Worm (Caenorhabditis elegans) whole organism, L2 larva: ENCODE measurements around the gene F22B8.7.

Source experiments
- R02D3.7 ChIP-seq: fragments of 150-350 bp; optimal IDR thresholded peaks from 2 replicates; lab custom pipeline; 2014; ENCODE audit warnings: missing biosample characterization, missing genetic modification characterization
- ama-1 ChIP-seq: fragments of 150-350 bp; optimal IDR thresholded peaks from 2 replicates; lab custom pipeline; 2018; ENCODE audit warnings: inconsistent platforms
- ceh-82 ChIP-seq: fragments of 150-350 bp; optimal IDR thresholded peaks from 2 replicates; lab custom pipeline; 2014; ENCODE audit warnings: missing biosample characterization, missing genetic modification characterization
- dmd-4 ChIP-seq: sonication (generic microtip); optimal IDR thresholded peaks from 2 replicates; lab custom pipeline; 2017; ENCODE audit warnings: missing biosample characterization, missing genetic modification characterization
- elt-3 ChIP-seq: sonication (generic microtip); optimal IDR thresholded peaks from 2 replicates; lab custom pipeline; 2017; ENCODE audit warnings: missing biosample characterization, missing genetic modification characterization
- lin-13 ChIP-seq: fragments of 150-350 bp; optimal IDR thresholded peaks from 2 replicates; lab custom pipeline; 2014; ENCODE audit warnings: missing biosample characterization, missing genetic modification reagents, missing genetic modification characterization
- lin-39 ChIP-seq: fragments of 150-350 bp; optimal IDR thresholded peaks from 2 replicates; lab custom pipeline; 2014; ENCODE audit warnings: missing biosample characterization, missing genetic modification reagents, missing genetic modification characterization
- lsy-2 ChIP-seq, 2 experiments: fragments of 150-350 bp in 1 of 2; sonication (generic microtip) in 1 of 2; optimal IDR thresholded peaks; 2 replicates each; lab custom pipeline; 2014 to 2017; ENCODE audit warnings: missing biosample characterization in 2 of 2, missing genetic modification characterization in 2 of 2
- mab-5 ChIP-seq: fragments of 150-350 bp; optimal IDR thresholded peaks from 2 replicates; lab custom pipeline; 2014; ENCODE audit warnings: missing biosample characterization, missing genetic modification characterization
- mdl-1 ChIP-seq, 2 experiments: fragments of 150-350 bp in 1 of 2; sonication (generic microtip) in 1 of 2; optimal IDR thresholded peaks; 2 replicates each; lab custom pipeline; 2017; ENCODE audit warnings: missing biosample characterization in 2 of 2, missing genetic modification characterization in 2 of 2
- nhr-10 ChIP-seq: sonication (generic microtip); optimal IDR thresholded peaks from 2 replicates; lab custom pipeline; 2017; ENCODE audit warnings: missing biosample characterization, missing genetic modification characterization
- nhr-25 ChIP-seq: fragments of 150-350 bp; sonication (generic microtip); optimal IDR thresholded peaks from 3 replicates; lab custom pipeline; 2014; ENCODE audit warnings: missing biosample characterization, missing genetic modification characterization
- snpc-4 ChIP-seq: fragments of 150-350 bp; optimal IDR thresholded peaks from 2 replicates; lab custom pipeline; 2014; ENCODE audit warnings: missing biosample characterization, missing genetic modification characterization

DNA sequence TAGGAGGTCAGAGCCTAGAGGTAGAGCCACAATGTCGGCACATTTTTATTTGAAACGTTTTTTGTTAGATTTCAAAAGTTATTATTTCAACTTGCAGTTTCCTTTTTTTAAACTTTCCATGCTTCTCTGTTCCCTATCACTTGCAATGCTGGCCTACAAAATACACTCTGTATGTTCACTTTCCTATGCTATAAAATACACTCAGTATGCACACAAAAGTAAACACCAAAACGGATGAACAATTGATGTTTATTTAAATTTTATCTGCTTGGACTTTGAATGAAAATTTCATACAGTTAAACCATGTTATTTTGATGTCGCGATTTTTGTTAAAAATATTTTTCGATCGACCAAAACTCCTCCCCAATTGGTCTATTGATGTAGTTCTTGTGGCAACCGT, 13.7 kb upstream of the F22B8.7 start:
- TF ChIP-seq dmd-4: no peak
- no peak for TF ChIP-seq ama-1 (lab: Kevin White, UChicago)
- TF ChIP-seq lin-39: no peak
- TF ChIP-seq nhr-25 (tag; lab: Kevin White, UChicago): no peak
- TF ChIP-seq mab-5 (tag; lab: Kevin White, UChicago): no peak
- no peak for TF ChIP-seq mdl-1 (tag; optimal IDR thresholded peaks at IDR 0.05; lab: Kevin White, UChicago)
- no peak for TF ChIP-seq R02D3.7 (tag; lab: Kevin White, UChicago)
- no peak for TF ChIP-seq ceh-82 (tag; lab: Kevin White, UChicago)
- no peak for TF ChIP-seq lin-13
- TF ChIP-seq snpc-4 (tag; lab: Kevin White, UChicago): no peak
- TF ChIP-seq elt-3 (tag; lab: Kevin White, UChicago): no peak
- TF ChIP-seq lsy-2 (tag; optimal IDR thresholded peaks at IDR 0.05; lab: Kevin White, UChicago): no peak
- no peak for TF ChIP-seq nhr-10 (tag; lab: Kevin White, UChicago)
